Fruit fly (Drosophila melanogaster) whole organism, embryonic: ENCODE results near the gene CG33947.

Experiments used
- B-H2 ChIP-seq: fragments of 200-800 bp; sonication (Bioruptor generic); optimal IDR thresholded peaks from 2 replicates; lab custom pipeline; 2018; ENCODE audit warnings: missing biosample characterization, mild to moderate bottlenecking, missing genetic modification characterization
- C15 ChIP-seq: fragments of 200-800 bp; sonication (Bioruptor generic); IDR thresholded peaks from 3 replicates; pipeline ENCODE4 v1.3.6; 2022; ENCODE audit warnings: missing biosample characterization, missing genetic modification characterization
- CG10274 ChIP-seq: fragments of 200-800 bp; sonication (Bioruptor generic); optimal IDR thresholded peaks from 3 replicates; lab custom pipeline; 2017; ENCODE audit warnings: missing biosample characterization, mild to moderate bottlenecking, missing genetic modification characterization
- CG10654 ChIP-seq: fragments of 200-800 bp; sonication (Bioruptor generic); optimal IDR thresholded peaks from 2 replicates; lab custom pipeline; 2016; ENCODE audit warnings: missing biosample characterization, missing genetic modification characterization
- CG13296 ChIP-seq: fragments of 200-800 bp; sonication (Bioruptor generic); optimal IDR thresholded peaks from 3 replicates; lab custom pipeline; 2018; ENCODE audit warnings: missing biosample characterization, mild to moderate bottlenecking, missing genetic modification characterization
- CG13624 ChIP-seq: fragments of 200-800 bp; sonication (Bioruptor generic); optimal IDR thresholded peaks from 2 replicates; lab custom pipeline; 2016; ENCODE audit warnings: missing biosample characterization, missing genetic modification characterization
- CG14050 ChIP-seq: fragments of 200-800 bp; sonication (Bioruptor generic); IDR thresholded peaks from 3 replicates; pipeline ENCODE4 v1.3.6; 2022; ENCODE audit warnings: missing biosample characterization, missing genetic modification characterization
- CG17385 ChIP-seq: fragments of 200-800 bp; sonication (Bioruptor generic); optimal IDR thresholded peaks from 3 replicates; lab custom pipeline; 2018; ENCODE audit warnings: missing biosample characterization, mild to moderate bottlenecking, missing genetic modification characterization
- CG1832 ChIP-seq: fragments of 200-800 bp; sonication (Bioruptor generic); optimal IDR thresholded peaks from 2 replicates; lab custom pipeline; 2017; ENCODE audit warnings: missing biosample characterization, mild to moderate bottlenecking, missing genetic modification characterization, inconsistent platforms
- CG2678 ChIP-seq: fragments of 200-800 bp; sonication (Bioruptor generic); optimal IDR thresholded peaks from 3 replicates; lab custom pipeline; 2019; ENCODE audit warnings: missing biosample characterization, mild to moderate bottlenecking, missing genetic modification characterization, moderate library complexity
- CG31388 ChIP-seq: fragments of 200-800 bp; sonication (Bioruptor generic); optimal IDR thresholded peaks from 2 replicates; lab custom pipeline; 2016; ENCODE audit warnings: missing biosample characterization, missing genetic modification characterization
- CG4282 ChIP-seq: fragments of 200-800 bp; sonication (Bioruptor generic); optimal IDR thresholded peaks from 2 replicates; lab custom pipeline; 2016; ENCODE audit warnings: missing biosample characterization, missing genetic modification characterization
- CG6683 ChIP-seq: fragments of 200-800 bp; sonication (Bioruptor generic); optimal IDR thresholded peaks from 2 replicates; lab custom pipeline; 2017; ENCODE audit warnings: missing biosample characterization, mild to moderate bottlenecking, missing genetic modification characterization, missing genetic modification reagents
- CG6854 ChIP-seq: fragments of 200-800 bp; sonication (Bioruptor generic); optimal IDR thresholded peaks from 3 replicates; lab custom pipeline; 2017; ENCODE audit warnings: missing biosample characterization, mild to moderate bottlenecking, missing genetic modification characterization
- CG7786 ChIP-seq: fragments of 200-800 bp; sonication (Bioruptor generic); optimal IDR thresholded peaks from 2 replicates; lab custom pipeline; 2016; ENCODE audit warnings: missing biosample characterization, missing genetic modification characterization
- CG8924 ChIP-seq: fragments of 200-800 bp; optimal IDR thresholded peaks from 3 replicates; lab custom pipeline; 2019; ENCODE audit warnings: missing biosample characterization, mild to moderate bottlenecking, missing genetic modification characterization, moderate library complexity
- CG9609 ChIP-seq: fragments of 200-800 bp; sonication (Bioruptor generic); optimal IDR thresholded peaks from 3 replicates; lab custom pipeline; 2016; ENCODE audit warnings: missing biosample characterization, missing genetic modification characterization
- Chrac-16 ChIP-seq: fragments of 200-800 bp; sonication (Bioruptor generic); optimal IDR thresholded peaks from 3 replicates; lab custom pipeline; 2016; ENCODE audit warnings: missing biosample characterization, missing genetic modification characterization
- Dek ChIP-seq: fragments of 200-800 bp; sonication (Bioruptor generic); optimal IDR thresholded peaks from 3 replicates; lab custom pipeline; 2019; ENCODE audit warnings: missing biosample characterization, mild to moderate bottlenecking, missing genetic modification characterization, moderate library complexity
- Fer3 ChIP-seq: fragments of 200-800 bp; sonication (Bioruptor generic); optimal IDR thresholded peaks from 2 replicates; lab custom pipeline; 2018; ENCODE audit warnings: missing biosample characterization, mild to moderate bottlenecking, missing genetic modification characterization, moderate library complexity
- Max ChIP-seq: fragments of 200-800 bp; sonication (Bioruptor generic); optimal IDR thresholded peaks from 2 replicates; lab custom pipeline; 2016; ENCODE audit warnings: missing biosample characterization, mild to moderate bottlenecking, missing genetic modification characterization
- NC2β ChIP-seq: fragments of 200-800 bp; sonication (Bioruptor generic); optimal IDR thresholded peaks from 2 replicates; lab custom pipeline; 2016; ENCODE audit warnings: missing biosample characterization, missing genetic modification characterization
- Ssrp ChIP-seq: fragments of 200-800 bp; sonication (Bioruptor generic); optimal IDR thresholded peaks from 2 replicates; lab custom pipeline; 2018; ENCODE audit warnings: missing biosample characterization, mild to moderate bottlenecking, missing genetic modification characterization, moderate library complexity
- ab ChIP-seq: fragments of 200-800 bp; sonication (Bioruptor generic); optimal IDR thresholded peaks from 2 replicates; lab custom pipeline; 2016; ENCODE audit warnings: missing biosample characterization, missing genetic modification characterization
- az2 ChIP-seq: fragments of 200-800 bp; sonication (Bioruptor generic); optimal IDR thresholded peaks from 3 replicates; lab custom pipeline; 2016; ENCODE audit warnings: missing biosample characterization, missing genetic modification characterization
- bbx ChIP-seq: fragments of 200-800 bp; sonication (Bioruptor generic); IDR thresholded peaks from 2 replicates; pipeline ENCODE4 v1.3.6; 2022; ENCODE audit warnings: missing biosample characterization, missing genetic modification characterization; ENCODE audit not compliant: partially characterized antibody
- cad ChIP-seq: fragments of >200 bp; optimal IDR thresholded peaks from 2 replicates; lab custom pipeline; 2017; ENCODE audit warnings: missing biosample characterization, missing genetic modification characterization
- cato ChIP-seq: fragments of 200-800 bp; sonication (Bioruptor generic); optimal IDR thresholded peaks from 2 replicates; lab custom pipeline; 2016; ENCODE audit warnings: missing biosample characterization, missing genetic modification characterization, borderline replicate concordance
- caup ChIP-seq: fragments of 200-800 bp; sonication (Bioruptor generic); optimal IDR thresholded peaks from 3 replicates; lab custom pipeline; 2017; ENCODE audit warnings: missing biosample characterization, mild to moderate bottlenecking, missing genetic modification characterization, moderate library complexity; ENCODE audit not compliant: severe bottlenecking
- cg ChIP-seq: fragments of 200-800 bp; sonication (Bioruptor generic); optimal IDR thresholded peaks from 3 replicates; lab custom pipeline; 2019; ENCODE audit warnings: missing biosample characterization, mild to moderate bottlenecking, missing genetic modification characterization, moderate library complexity
- corto ChIP-seq: fragments of 200-800 bp; sonication (Bioruptor generic); optimal IDR thresholded peaks from 2 replicates; lab custom pipeline; 2016; ENCODE audit warnings: missing biosample characterization, mild to moderate bottlenecking, missing genetic modification characterization, moderate library complexity
- dm ChIP-seq: fragments of 200-800 bp; sonication (Bioruptor generic); optimal IDR thresholded peaks from 3 replicates; lab custom pipeline; 2016; ENCODE audit warnings: missing biosample characterization, missing genetic modification characterization
- ewg ChIP-seq: fragments of 200-800 bp; sonication (Bioruptor generic); optimal IDR thresholded peaks from 3 replicates; lab custom pipeline; 2017; ENCODE audit warnings: mild to moderate bottlenecking, missing biosample characterization, missing genetic modification reagents, missing genetic modification characterization
- fd3F ChIP-seq: fragments of 200-800 bp; sonication (Bioruptor generic); optimal IDR thresholded peaks from 2 replicates; lab custom pipeline; 2018; ENCODE audit warnings: missing biosample characterization, mild to moderate bottlenecking, missing genetic modification characterization, moderate library complexity
- fru ChIP-seq: fragments of >200 bp; optimal IDR thresholded peaks from 2 replicates; lab custom pipeline; 2017
- grau ChIP-seq: fragments of 200-800 bp; optimal IDR thresholded peaks from 3 replicates; lab custom pipeline; 2019; ENCODE audit warnings: missing biosample characterization, mild to moderate bottlenecking, missing genetic modification characterization, moderate library complexity
- hth ChIP-seq: fragments of >200 bp; optimal IDR thresholded peaks from 2 replicates; lab custom pipeline; 2017; ENCODE audit warnings: inconsistent platforms
- jigr1 ChIP-seq: fragments of 200-800 bp; sonication (Bioruptor generic); IDR thresholded peaks from 3 replicates; pipeline ENCODE4 v1.3.6; 2022; ENCODE audit warnings: missing biosample characterization, missing genetic modification characterization
- jumu ChIP-seq: fragments of 200-800 bp; sonication (Bioruptor generic); optimal IDR thresholded peaks from 3 replicates; lab custom pipeline; 2016; ENCODE audit warnings: missing biosample characterization, missing genetic modification characterization
- klu ChIP-seq: fragments of 200-800 bp; sonication (Bioruptor generic); IDR thresholded peaks from 2 replicates; pipeline ENCODE4 v1.3.6; 2022; ENCODE audit warnings: missing biosample characterization, missing genetic modification characterization
- nmo ChIP-seq: fragments of 200-800 bp; sonication (Bioruptor generic); optimal IDR thresholded peaks from 2 replicates; lab custom pipeline; 2018; ENCODE audit warnings: missing biosample characterization, mild to moderate bottlenecking, missing genetic modification characterization, moderate library complexity
- row ChIP-seq: fragments of 200-800 bp; sonication (Bioruptor generic); IDR thresholded peaks from 3 replicates; pipeline ENCODE4 v1.3.6; 2022; ENCODE audit warnings: missing biosample characterization, missing genetic modification characterization
- salm ChIP-seq: fragments of 200-800 bp; sonication (Bioruptor generic); optimal IDR thresholded peaks from 2 replicates; lab custom pipeline; 2018; ENCODE audit warnings: missing biosample characterization, mild to moderate bottlenecking, missing genetic modification characterization
- sqz ChIP-seq: fragments of 200-800 bp; sonication (Bioruptor generic); optimal IDR thresholded peaks from 3 replicates; lab custom pipeline; 2018; ENCODE audit warnings: missing biosample characterization, mild to moderate bottlenecking, missing genetic modification characterization
- stc ChIP-seq: fragments of 200-800 bp; sonication (Bioruptor generic); IDR thresholded peaks from 2 replicates; pipeline ENCODE4 v1.3.6; 2022; ENCODE audit warnings: missing biosample characterization, missing genetic modification characterization
- stwl ChIP-seq: fragments of 200-800 bp; sonication (Bioruptor generic); optimal IDR thresholded peaks from 3 replicates; lab custom pipeline; 2018; ENCODE audit warnings: missing biosample characterization, mild to moderate bottlenecking, missing genetic modification characterization, moderate library complexity
- tgo ChIP-seq: fragments of 200-800 bp; sonication (Bioruptor generic); IDR thresholded peaks from 3 replicates; pipeline ENCODE4 v1.3.6; 2022; ENCODE audit warnings: missing biosample characterization, missing genetic modification characterization
- tx ChIP-seq: fragments of 200-800 bp; sonication (Bioruptor generic); optimal IDR thresholded peaks from 2 replicates; lab custom pipeline; 2016; ENCODE audit warnings: missing biosample characterization, missing genetic modification characterization
- wor ChIP-seq: fragments of 200-800 bp; sonication (Bioruptor generic); IDR thresholded peaks from 2 replicates; pipeline ENCODE4 v1.3.6; 2022; ENCODE audit warnings: missing biosample characterization, missing genetic modification characterization
- z ChIP-seq: fragments of 200-800 bp; sonication (Bioruptor generic); IDR thresholded peaks from 3 replicates; pipeline ENCODE4 v1.3.6; 2022; ENCODE audit warnings: missing biosample characterization, missing genetic modification characterization

The CG33947 gene

dm6 chr3L:11125636-11126532 lies 29.6 kb downstream of the CG33947 start:
- no peak for TF ChIP-seq az2
- TF ChIP-seq bbx = peak; percentile 29; the same call in 1 of the 2 replicates
- no peak for TF ChIP-seq B-H2 (GFP tag; lab: Kevin White, UChicago)
- peak; percentile 81 for TF ChIP-seq grau
- TF ChIP-seq CG10654 = no peak
- TF ChIP-seq wor (GFP tag; lab: Robert Waterston, UW) = no peak
- peak; percentile 16; the same call in 1 of the 3 replicates for TF ChIP-seq row
- TF ChIP-seq CG6854 (GFP tag; lab: Kevin White, UChicago) = no peak
- TF ChIP-seq z = 0 out of 3 replicates have a peak, but pooled peaks have one; percentile 13
- TF ChIP-seq CG7786 (GFP tag; lab: Kevin White, UChicago) = no peak
- TF ChIP-seq Dek (tag; lab: Kevin White, UChicago) = no peak
- TF ChIP-seq corto (GFP tag; lab: Kevin White, UChicago) = no peak
- TF ChIP-seq CG13624 (GFP tag; lab: Kevin White, UChicago) = no peak
- TF ChIP-seq Ssrp = no peak
- no peak for TF ChIP-seq ewg (GFP tag; lab: Kevin White, UChicago)
- no peak for TF ChIP-seq CG13296 (GFP tag; lab: Kevin White, UChicago)
- no peak for TF ChIP-seq cato (GFP tag; lab: Kevin White, UChicago)
- TF ChIP-seq CG2678 (tag; lab: Kevin White, UChicago) = no peak
- TF ChIP-seq CG8924 (tag; lab: Kevin White, UChicago) = no peak
- TF ChIP-seq CG10274 (GFP tag; lab: Kevin White, UChicago) = no peak
- no peak for TF ChIP-seq ab (GFP tag; lab: Kevin White, UChicago)
- TF ChIP-seq Max = no peak
- no peak for TF ChIP-seq CG6683 (GFP tag; lab: Kevin White, UChicago)
- TF ChIP-seq Chrac-16 (GFP tag; lab: Kevin White, UChicago) = no peak
- TF ChIP-seq stc = no peak; the same call in 1 of the 2 replicates
- no peak for TF ChIP-seq CG14050 (GFP tag; lab: Robert Waterston, UW)
- no peak for TF ChIP-seq jumu (GFP tag; lab: Kevin White, UChicago)
- TF ChIP-seq jigr1 = no peak
- no peak for TF ChIP-seq CG4282 (GFP tag; lab: Kevin White, UChicago)
- no peak for TF ChIP-seq fd3F (GFP tag; lab: Kevin White, UChicago)
- peak; percentile 36 for TF ChIP-seq cad (GFP tag; lab: Kevin White, UChicago)
- peak; percentile 22 for TF ChIP-seq caup (GFP tag; lab: Kevin White, UChicago)
- TF ChIP-seq C15 (GFP tag; lab: Robert Waterston, UW) = no peak
- no peak for TF ChIP-seq cg (GFP tag; lab: Kevin White, UChicago)
- TF ChIP-seq salm (tag; lab: Kevin White, UChicago) = no peak
- TF ChIP-seq tx (GFP tag; lab: Kevin White, UChicago) = no peak
- peak; percentile 19 for TF ChIP-seq nmo (GFP tag; lab: Kevin White, UChicago)
- no peak for TF ChIP-seq dm
- no peak for TF ChIP-seq CG1832 (GFP tag; lab: Kevin White, UChicago)
- TF ChIP-seq CG9609 (GFP tag; lab: Kevin White, UChicago) = no peak
- TF ChIP-seq fru (lab: Kevin White, UChicago) = no peak
- TF ChIP-seq stwl = no peak
- TF ChIP-seq NC2β (GFP tag; lab: Kevin White, UChicago) = no peak
- TF ChIP-seq sqz = no peak
- peak; percentile 14 for TF ChIP-seq Fer3
- TF ChIP-seq CG31388 = no peak
- TF ChIP-seq klu (GFP tag; lab: Robert Waterston, UW) = no peak
- no peak for TF ChIP-seq tgo (GFP tag; lab: Robert Waterston, UW)
- TF ChIP-seq CG17385 = no peak
- no peak for TF ChIP-seq hth (lab: Kevin White, UChicago)
